Fruit fly (Drosophila melanogaster): ENCODE data around the gene Trl.

Trl gene

DNA sequence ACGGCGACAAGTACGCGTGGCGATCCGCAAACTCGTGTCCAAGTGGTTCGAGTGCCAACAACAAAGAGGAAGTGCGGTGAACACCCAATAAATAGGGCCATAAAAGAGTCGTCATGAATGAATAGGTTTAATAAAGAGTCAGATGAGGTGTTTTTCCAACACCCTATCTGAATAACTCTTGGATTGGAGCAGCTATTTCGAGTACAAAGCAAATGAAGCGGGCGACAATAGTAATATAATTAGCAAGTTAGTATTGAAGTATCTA lies 22.4 kb upstream of the Trl start:
- TF ChIP-seq tj (GFP tag; optimal IDR thresholded peaks at IDR 0.05), result no peak
- TF ChIP-seq Clk (GFP tag; optimal IDR thresholded peaks at IDR 0.05), result no peak
- no peak for TF ChIP-seq CG11617 (GFP tag; optimal IDR thresholded peaks at IDR 0.05)
- TF ChIP-seq CG5204 (GFP tag; optimal IDR thresholded peaks at IDR 0.05), result no peak
- TF ChIP-seq CG7101 (tag; optimal IDR thresholded peaks at IDR 0.05), result no peak
- no peak for TF ChIP-seq CG14711 (tag; optimal IDR thresholded peaks at IDR 0.05)
- TF ChIP-seq CG33017 (tag; optimal IDR thresholded peaks at IDR 0.05), result peak; percentile 16
- TF ChIP-seq CG1620 (GFP tag; optimal IDR thresholded peaks at IDR 0.05), result no peak
- TF ChIP-seq CG12768 (GFP tag; optimal IDR thresholded peaks at IDR 0.05), result no peak
- no peak for TF ChIP-seq ovo (GFP tag; optimal IDR thresholded peaks at IDR 0.05)
- TF ChIP-seq kay (GFP tag; ENCODE audit: borderline replicate concordance), result no peak
- peak; percentile 17 for TF ChIP-seq Mnt (GFP tag; optimal IDR thresholded peaks at IDR 0.05)
- TF ChIP-seq toe (GFP tag; optimal IDR thresholded peaks at IDR 0.05), result no peak
- TF ChIP-seq Hr96 (GFP tag; optimal IDR thresholded peaks at IDR 0.05), result no peak
- TF ChIP-seq pad (GFP tag; optimal IDR thresholded peaks at IDR 0.05), result no peak
- TF ChIP-seq cic (GFP tag; optimal IDR thresholded peaks at IDR 0.05), result peak; percentile 79

DNA sequence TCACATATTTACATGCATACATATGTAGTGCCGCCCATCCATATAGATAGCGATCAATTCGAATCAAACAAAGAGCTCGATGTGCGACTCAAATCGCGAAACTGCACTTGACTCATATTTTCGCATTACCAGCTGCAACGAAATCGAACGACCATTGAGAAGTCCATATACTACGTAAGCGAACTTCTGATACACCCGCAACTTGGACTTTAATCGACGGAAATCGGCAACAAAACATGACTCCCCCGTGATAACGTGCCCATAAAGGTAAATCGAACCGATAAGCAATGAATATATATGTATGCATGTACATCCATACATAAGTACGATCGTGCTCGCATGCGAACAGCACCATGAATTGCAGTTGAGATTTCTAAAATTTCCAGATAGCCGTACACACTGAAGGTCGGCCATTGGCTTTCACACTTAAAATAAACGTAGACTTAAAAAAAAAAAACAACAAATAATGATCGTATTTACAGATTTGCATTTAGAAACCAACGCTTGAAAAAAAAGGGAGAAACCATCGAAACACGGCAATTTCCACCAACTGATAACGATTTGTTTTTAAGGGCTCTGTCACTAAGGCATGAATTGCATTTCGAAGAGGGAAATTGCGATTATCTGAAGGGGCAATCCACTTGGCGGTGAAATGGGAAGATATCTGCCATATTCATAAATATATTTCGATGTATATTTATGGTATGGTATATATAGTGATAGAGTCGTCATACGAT lies 21.9 kb upstream of the Trl start:
- TF ChIP-seq tj (GFP tag; optimal IDR thresholded peaks at IDR 0.05) (peak; percentile 43), kay (GFP tag; ENCODE audit: borderline replicate concordance) (peak; percentile 97), Mnt (GFP tag; optimal IDR thresholded peaks at IDR 0.05) (no peak), CG7101 (tag; optimal IDR thresholded peaks at IDR 0.05) (no peak), toe (GFP tag; optimal IDR thresholded peaks at IDR 0.05) (no peak), CG11617 (GFP tag; optimal IDR thresholded peaks at IDR 0.05) (no peak), cnc (optimal IDR thresholded peaks at IDR 0.05) (no peak), Hr96 (GFP tag; optimal IDR thresholded peaks at IDR 0.05) (no peak), CG14711 (tag; optimal IDR thresholded peaks at IDR 0.05) (no peak), CG7045 (GFP tag; optimal IDR thresholded peaks at IDR 0.05) (no peak), Clk (GFP tag; optimal IDR thresholded peaks at IDR 0.05) (no peak), cic (GFP tag; optimal IDR thresholded peaks at IDR 0.05) (peak; percentile 32), CG12768 (GFP tag; optimal IDR thresholded peaks at IDR 0.05) (peak; percentile 28)

DNA sequence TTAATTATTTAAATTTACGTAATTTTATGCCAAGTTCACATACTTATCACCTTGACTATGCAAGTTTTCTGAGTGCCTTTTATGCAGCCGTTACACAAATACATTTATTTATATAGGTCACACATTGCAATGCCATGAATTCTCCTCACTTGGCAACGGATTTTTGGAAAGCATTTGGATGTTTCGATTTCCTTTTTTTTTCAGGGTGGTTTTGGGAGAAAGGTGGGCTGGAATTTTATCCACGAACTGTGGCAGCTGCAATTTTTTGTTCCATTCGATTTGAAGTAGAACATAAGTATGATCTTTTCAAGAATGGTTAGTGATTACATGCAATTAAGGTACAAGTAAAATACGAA lies 21.0 kb upstream of the Trl start:
- no peak for TF ChIP-seq CG7045 (GFP tag; optimal IDR thresholded peaks at IDR 0.05)
- peak; percentile 66 for TF ChIP-seq kay (GFP tag; ENCODE audit: borderline replicate concordance)
- no peak for TF ChIP-seq cic (GFP tag; optimal IDR thresholded peaks at IDR 0.05)
- TF ChIP-seq cnc (optimal IDR thresholded peaks at IDR 0.05), result no peak
- no peak for TF ChIP-seq Hr96 (GFP tag; optimal IDR thresholded peaks at IDR 0.05)
- no peak for TF ChIP-seq CG1620 (GFP tag; optimal IDR thresholded peaks at IDR 0.05)
- no peak for TF ChIP-seq tj (GFP tag; optimal IDR thresholded peaks at IDR 0.05)

DNA sequence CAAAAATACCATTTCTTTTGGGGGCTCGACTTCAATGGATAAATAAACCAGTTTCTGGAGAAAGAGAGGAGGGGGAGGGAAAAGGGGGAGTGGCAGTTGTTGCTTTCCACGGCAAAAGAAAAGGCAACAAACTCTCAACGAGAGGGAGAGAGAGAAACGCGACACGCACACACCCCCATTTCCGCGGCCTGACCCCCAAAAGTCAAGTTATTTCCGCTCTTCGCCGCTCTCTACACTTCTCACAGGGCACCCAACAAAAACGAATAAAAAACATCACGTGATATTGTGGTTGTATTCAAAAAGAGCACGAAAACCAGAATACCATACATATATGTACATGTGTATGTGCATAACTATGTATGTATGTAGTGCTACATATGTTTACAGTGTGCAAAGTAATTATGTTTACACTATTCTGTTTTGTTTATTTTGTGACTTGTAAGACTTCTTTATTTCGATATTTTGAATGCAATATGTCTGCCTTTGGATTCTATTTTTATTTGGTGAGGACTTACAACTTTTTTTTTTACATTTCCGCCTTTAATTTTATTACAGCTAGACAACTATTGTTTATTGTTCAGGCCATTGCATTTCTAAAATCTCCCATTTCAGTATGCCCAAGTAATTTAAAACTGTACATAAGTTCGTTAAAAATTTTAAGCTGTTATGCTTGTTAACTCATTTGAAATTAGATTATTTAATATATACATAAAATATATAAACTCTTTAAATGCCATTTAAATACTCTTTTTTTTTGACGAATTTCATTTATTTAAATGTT lies 20.4 kb upstream of the Trl start:
- TF ChIP-seq CG33017 (tag; optimal IDR thresholded peaks at IDR 0.05), result no peak
- peak; percentile 52 for TF ChIP-seq CG11617 (GFP tag; optimal IDR thresholded peaks at IDR 0.05)
- TF ChIP-seq Crg-1 (GFP tag; optimal IDR thresholded peaks at IDR 0.05), result peak; percentile 30
- TF ChIP-seq CG12768 (GFP tag; optimal IDR thresholded peaks at IDR 0.05), result peak; percentile 20
- no peak for TF ChIP-seq pad (GFP tag; optimal IDR thresholded peaks at IDR 0.05)
- no peak for TF ChIP-seq Hr96 (GFP tag; optimal IDR thresholded peaks at IDR 0.05)
- TF ChIP-seq CG1620 (GFP tag; optimal IDR thresholded peaks at IDR 0.05), result no peak
- peak; percentile 61 for TF ChIP-seq tj (GFP tag; optimal IDR thresholded peaks at IDR 0.05)
- TF ChIP-seq cnc (optimal IDR thresholded peaks at IDR 0.05), result no peak
- TF ChIP-seq CG5204 (GFP tag; optimal IDR thresholded peaks at IDR 0.05), result no peak
- no peak for TF ChIP-seq toe (GFP tag; optimal IDR thresholded peaks at IDR 0.05)
- no peak for TF ChIP-seq Mnt (GFP tag; optimal IDR thresholded peaks at IDR 0.05)
- peak; percentile 5 for TF ChIP-seq CG14711 (tag; optimal IDR thresholded peaks at IDR 0.05)
- peak; percentile 87 for TF ChIP-seq bab1 (GFP tag; optimal IDR thresholded peaks at IDR 0.05)
- TF ChIP-seq cic (GFP tag; optimal IDR thresholded peaks at IDR 0.05), result peak; percentile 28
- no peak for TF ChIP-seq Clk (GFP tag; optimal IDR thresholded peaks at IDR 0.05)
- TF ChIP-seq CG7045 (GFP tag; optimal IDR thresholded peaks at IDR 0.05), result peak; percentile 48
- TF ChIP-seq ovo (GFP tag; optimal IDR thresholded peaks at IDR 0.05), result no peak
- TF ChIP-seq kay (GFP tag; ENCODE audit: borderline replicate concordance), result no peak
- peak; percentile 8 for TF ChIP-seq CG7101 (tag; optimal IDR thresholded peaks at IDR 0.05)

dm6 chr3L:14780187-14780586 lies 19.3 kb upstream of the Trl start:
- TF ChIP-seq kay (GFP tag; ENCODE audit: borderline replicate concordance), result no peak
- TF ChIP-seq CG7101 (tag; optimal IDR thresholded peaks at IDR 0.05), result peak; percentile 84
- peak; percentile 59 for TF ChIP-seq CG1620 (GFP tag; optimal IDR thresholded peaks at IDR 0.05)
- peak; percentile 31 for TF ChIP-seq bab1 (GFP tag; optimal IDR thresholded peaks at IDR 0.05)
- TF ChIP-seq pad (GFP tag; optimal IDR thresholded peaks at IDR 0.05), result peak; percentile 55
- TF ChIP-seq CG33017 (tag; optimal IDR thresholded peaks at IDR 0.05), result peak; percentile 85
- no peak for TF ChIP-seq Hr96 (GFP tag; optimal IDR thresholded peaks at IDR 0.05)
- peak; percentile 66 for TF ChIP-seq tj (GFP tag; optimal IDR thresholded peaks at IDR 0.05)
- TF ChIP-seq CG11617 (GFP tag; optimal IDR thresholded peaks at IDR 0.05), result peak; percentile 69
- TF ChIP-seq CG7045 (GFP tag; optimal IDR thresholded peaks at IDR 0.05), result peak; percentile 85
- TF ChIP-seq toe (GFP tag; optimal IDR thresholded peaks at IDR 0.05), result peak; percentile 41
- no peak for TF ChIP-seq CG5204 (GFP tag; optimal IDR thresholded peaks at IDR 0.05)
- peak; percentile 83 for TF ChIP-seq ovo (GFP tag; optimal IDR thresholded peaks at IDR 0.05)
- peak; percentile 76 for TF ChIP-seq Mnt (GFP tag; optimal IDR thresholded peaks at IDR 0.05)
- TF ChIP-seq Crg-1 (GFP tag; optimal IDR thresholded peaks at IDR 0.05), result peak; percentile 76
- peak; percentile 58 for TF ChIP-seq CG14711 (tag; optimal IDR thresholded peaks at IDR 0.05)
- no peak for TF ChIP-seq cnc (optimal IDR thresholded peaks at IDR 0.05)
- TF ChIP-seq Clk (GFP tag; optimal IDR thresholded peaks at IDR 0.05), result peak; percentile 72
- peak; percentile 97 for TF ChIP-seq cic (GFP tag; optimal IDR thresholded peaks at IDR 0.05)
- TF ChIP-seq CG12768 (GFP tag; optimal IDR thresholded peaks at IDR 0.05), result peak; percentile 93
